Fruit fly (Drosophila melanogaster) whole organism, pupa: ENCODE measurements around the gene NTPase.

Experiments
- CG10348 ChIP-seq: fragments of 200-800 bp; sonication (Bioruptor generic); IDR thresholded peaks from 2 replicates; pipeline ENCODE4 v1.3.6; 2022; ENCODE audit warnings: missing biosample characterization, missing genetic modification characterization
- CG15710 ChIP-seq: fragments of 200-800 bp; sonication (Bioruptor generic); optimal IDR thresholded peaks from 2 replicates; lab custom pipeline; 2018; ENCODE audit warnings: missing biosample characterization, mild to moderate bottlenecking, missing genetic modification characterization, moderate library complexity
- CG8301 ChIP-seq: fragments of 200-800 bp; sonication (Bioruptor generic); optimal IDR thresholded peaks from 2 replicates; lab custom pipeline; 2018; ENCODE audit warnings: missing biosample characterization, mild to moderate bottlenecking, missing genetic modification characterization
- CG9948 ChIP-seq: fragments of 200-800 bp; sonication (Bioruptor generic); optimal IDR thresholded peaks from 2 replicates; lab custom pipeline; 2018; ENCODE audit warnings: missing biosample characterization, mild to moderate bottlenecking, missing genetic modification characterization, moderate library complexity
- Ets98B ChIP-seq: fragments of 200-800 bp; sonication (Bioruptor generic); IDR thresholded peaks from 2 replicates; pipeline ENCODE4 v1.3.6; 2022; ENCODE audit warnings: missing biosample characterization, missing genetic modification characterization
- Pif1A ChIP-seq: fragments of 200-800 bp; sonication (Bioruptor generic); optimal IDR thresholded peaks from 3 replicates; lab custom pipeline; 2016; ENCODE audit warnings: missing biosample characterization, missing genetic modification characterization
- gl ChIP-seq: fragments of 200-800 bp; sonication (Bioruptor generic); optimal IDR thresholded peaks from 2 replicates; lab custom pipeline; 2018; ENCODE audit warnings: missing biosample characterization, mild to moderate bottlenecking, missing genetic modification characterization

dm6 chr2L:2898247-2898646 is 12.6 kb upstream of the NTPase start:
- TF ChIP-seq CG9948 (tag; lab: Kevin White, UChicago) (no peak), Ets98B (GFP tag; lab: Robert Waterston, UW) (no peak), CG10348 (GFP tag; lab: Robert Waterston, UW) (no peak), gl (tag; lab: Kevin White, UChicago) (no peak), CG15710 (tag; lab: Kevin White, UChicago) (no peak), CG8301 (tag; lab: Kevin White, UChicago) (no peak), Pif1A (GFP tag; lab: Kevin White, UChicago) (no peak)
